Fruit fly (Drosophila melanogaster): ENCODE measurements around the gene NijA.

The NijA gene

dm6 chr3L:10664511-10665062, 32.1 kb downstream of the NijA start, which contains the start of gene simj (continued):
- peak; percentile 30 for TF ChIP-seq gsb-n (tag; optimal IDR thresholded peaks at IDR 0.05)
- TF ChIP-seq CG10431 (GFP tag; optimal IDR thresholded peaks at IDR 0.05): no peak
- TF ChIP-seq her (GFP tag; optimal IDR thresholded peaks at IDR 0.05): peak; percentile 80
- TF ChIP-seq az2 (GFP tag; optimal IDR thresholded peaks at IDR 0.05): peak; percentile 13
- TF ChIP-seq CG43689 (GFP tag; IDR thresholded peaks at IDR 0.05): no peak
- no peak for TF ChIP-seq dati (GFP tag; IDR thresholded peaks at IDR 0.05)
- TF ChIP-seq Drgx (GFP tag; IDR thresholded peaks at IDR 0.05): peak; percentile 34; the same call in 1 of the 2 replicates
- no peak for TF ChIP-seq Oaz (GFP tag; IDR thresholded peaks at IDR 0.05)
- TF ChIP-seq gem (tag; optimal IDR thresholded peaks at IDR 0.05): peak; percentile 8
- TF ChIP-seq CG31224 (GFP tag; IDR thresholded peaks at IDR 0.05): no peak
- TF ChIP-seq fd102C (GFP tag; optimal IDR thresholded peaks at IDR 0.05): no peak
- no peak for TF ChIP-seq org-1 (GFP tag; optimal IDR thresholded peaks at IDR 0.05)
- TF ChIP-seq CHES-1-like (GFP tag; optimal IDR thresholded peaks at IDR 0.05): peak; percentile 83
- peak; percentile 86 for TF ChIP-seq Ets97D (GFP tag; optimal IDR thresholded peaks at IDR 0.05)
- no peak for TF ChIP-seq ham (GFP tag; IDR thresholded peaks at IDR 0.05)
- no peak for TF ChIP-seq CG1529 (GFP tag; optimal IDR thresholded peaks at IDR 0.05)
- peak; percentile 37; the same call in 1 of the 2 replicates for TF ChIP-seq CG11696 (GFP tag; IDR thresholded peaks at IDR 0.05)
- no peak for TF ChIP-seq fru (optimal IDR thresholded peaks at IDR 0.05)
- peak; percentile 70 for TF ChIP-seq oc (tag; optimal IDR thresholded peaks at IDR 0.05)
- TF ChIP-seq ro (GFP tag; IDR thresholded peaks at IDR 0.05): no peak
- peak; percentile 89 for TF ChIP-seq CG1603 (tag; optimal IDR thresholded peaks at IDR 0.05)
- TF ChIP-seq CG10366 (GFP tag; IDR thresholded peaks at IDR 0.05): no peak
- TF ChIP-seq bab2 (GFP tag; optimal IDR thresholded peaks at IDR 0.05): no peak
- peak; percentile 76 for TF ChIP-seq lab (GFP tag; optimal IDR thresholded peaks at IDR 0.05)
- TF ChIP-seq ewg (GFP tag; optimal IDR thresholded peaks at IDR 0.05): peak; percentile 67
- TF ChIP-seq chm (GFP tag; IDR thresholded peaks at IDR 0.05): peak; percentile 95
- no peak for TF ChIP-seq CG18011 (GFP tag; optimal IDR thresholded peaks at IDR 0.05)
- TF ChIP-seq Nf-YB (GFP tag; optimal IDR thresholded peaks at IDR 0.05): peak; percentile 19
- TF ChIP-seq Sox102F (GFP tag; optimal IDR thresholded peaks at IDR 0.05): no peak
- TF ChIP-seq CG1647 (GFP tag; optimal IDR thresholded peaks at IDR 0.05): peak; percentile 13
- TF ChIP-seq CG1832 (GFP tag; optimal IDR thresholded peaks at IDR 0.05): no peak
- TF ChIP-seq CG4282 (GFP tag; optimal IDR thresholded peaks at IDR 0.05): peak; percentile 55
- peak; percentile 46; the same call in 1 of the 2 replicates for TF ChIP-seq CG31441 (GFP tag; IDR thresholded peaks at IDR 0.05)
- no peak for TF ChIP-seq CG17361 (GFP tag; IDR thresholded peaks at IDR 0.05)
- no peak; the same call in 1 of the 2 replicates for TF ChIP-seq HLH3B (GFP tag; IDR thresholded peaks at IDR 0.05)
- TF ChIP-seq CG11695 (GFP tag; IDR thresholded peaks at IDR 0.05): no peak
- no peak for TF ChIP-seq CG8281 (tag; optimal IDR thresholded peaks at IDR 0.05)
- TF ChIP-seq hbn (GFP tag; IDR thresholded peaks at IDR 0.05; ENCODE audit: partially characterized antibody): peak; percentile 88
- peak; percentile 29 for TF ChIP-seq Spps (tag; optimal IDR thresholded peaks at IDR 0.05)
- TF ChIP-seq ato (GFP tag; IDR thresholded peaks at IDR 0.05; ENCODE audit: partially characterized antibody): peak; percentile 79
- TF ChIP-seq Dll (GFP tag; IDR thresholded peaks at IDR 0.05; ENCODE audit: partially characterized antibody): peak; percentile 76
- no peak for TF ChIP-seq CG17802 (tag; optimal IDR thresholded peaks at IDR 0.05)
- no peak for TF ChIP-seq Asciz (GFP tag; optimal IDR thresholded peaks at IDR 0.05)
- peak; percentile 95 for TF ChIP-seq bbx (GFP tag; IDR thresholded peaks at IDR 0.05; ENCODE audit: partially characterized antibody)
- peak; percentile 78 for TF ChIP-seq trem (tag; optimal IDR thresholded peaks at IDR 0.05)
- TF ChIP-seq sna (GFP tag; IDR thresholded peaks at IDR 0.05; ENCODE audit: partially characterized antibody): peak; percentile 81
- 0 out of 2 replicates have a peak, but pooled peaks have one; percentile 27 for TF ChIP-seq CG16779 (GFP tag; IDR thresholded peaks at IDR 0.05)
- TF ChIP-seq Hr78 (GFP tag; optimal IDR thresholded peaks at IDR 0.05): no peak
- TF ChIP-seq Hsf (GFP tag; optimal IDR thresholded peaks at IDR 0.05): peak; percentile 51
- peak; percentile 40; the same call in 1 of the 2 replicates for TF ChIP-seq GATAe (GFP tag; conservative IDR thresholded peaks at IDR 0.05)
